Worm (Caenorhabditis elegans): ENCODE results near the gene wdr-4.

DNA sequence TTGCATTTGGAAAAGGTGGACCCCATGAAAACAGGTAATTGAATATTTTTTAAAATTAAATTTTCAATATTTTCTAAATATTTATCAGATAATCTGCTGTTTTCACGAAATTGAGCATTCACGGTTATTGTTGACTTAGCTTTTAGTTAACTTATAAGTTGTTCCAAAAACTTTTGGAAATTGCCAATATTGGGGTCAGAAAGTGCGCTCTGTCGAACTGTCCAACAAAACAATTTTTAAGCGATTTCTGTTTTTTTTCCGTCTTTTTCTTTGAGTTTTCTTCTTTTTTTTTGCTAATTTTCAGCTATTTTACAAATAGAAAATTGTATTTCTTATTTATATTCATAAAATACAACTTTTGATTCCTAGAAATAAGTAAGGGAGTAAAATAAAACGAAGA lies 5.7 kb downstream of the wdr-4 start:
- TF ChIP-seq ama-1 (optimal IDR thresholded peaks at IDR 0.05) (no peak), tbx-37 (GFP tag; conservative IDR thresholded peaks at IDR 0.05) (no peak), hmbx-1 (tag; optimal IDR thresholded peaks at IDR 0.05) (no peak), tra-4 (tag; optimal IDR thresholded peaks at IDR 0.05) (no peak), hmg-4 (GFP tag; optimal IDR thresholded peaks at IDR 0.05) (no peak), F13C5.2 (tag; optimal IDR thresholded peaks at IDR 0.05) (no peak), hnd-1 (tag; optimal IDR thresholded peaks at IDR 0.05) (no peak), tbx-11 (GFP tag; IDR thresholded peaks at IDR 0.05) (no peak), scrt-1 (GFP tag; IDR thresholded peaks at IDR 0.05) (no peak)

All from whole organism, early embryonic.